Fruit fly (Drosophila melanogaster): ENCODE results near the gene SmE.

- TF ChIP-seq psq (GFP tag; optimal IDR thresholded peaks at IDR 0.05) (no peak), Abd-B (GFP tag; optimal IDR thresholded peaks at IDR 0.05) (no peak), CG9705 (GFP tag; optimal IDR thresholded peaks at IDR 0.05) (no peak), Hr78 (GFP tag; optimal IDR thresholded peaks at IDR 0.05) (no peak), usp (GFP tag; optimal IDR thresholded peaks at IDR 0.05) (no peak), Vsx2 (GFP tag; optimal IDR thresholded peaks at IDR 0.05; ENCODE audit: partially characterized antibody) (no peak), Dfd (GFP tag; optimal IDR thresholded peaks at IDR 0.05) (no peak), fru (GFP tag; optimal IDR thresholded peaks at IDR 0.05) (no peak), jim (GFP tag; optimal IDR thresholded peaks at IDR 0.05) (no peak), OdsH (GFP tag; optimal IDR thresholded peaks at IDR 0.05) (no peak), CG32264 (GFP tag; optimal IDR thresholded peaks at IDR 0.05) (no peak), h (GFP tag; optimal IDR thresholded peaks at IDR 0.05) (no peak), ey (GFP tag; optimal IDR thresholded peaks at IDR 0.05) (no peak)
These were observed 36.8 kb upstream of the SmE start for dm6 chr2L:7922088-7922487.

All from whole organism, wandering third instar larva.